Worm (Caenorhabditis elegans): ENCODE results near the gene C26D10.7.

ce11 chrII:8333643-8334042, at the start of gene C26D10.7:
- TF ChIP-seq lin-39 (tag; optimal IDR thresholded peaks at IDR 0.05) (no peak), skn-1 (tag; optimal IDR thresholded peaks at IDR 0.05) (no peak)

Measured in whole organism, L2 larva.